Worm (Caenorhabditis elegans) whole organism, L2 larva: ENCODE data around the gene arrd-10.

Source experiments
- C34F6.9 ChIP-seq: fragments of 150-350 bp; optimal IDR thresholded peaks from 2 replicates; lab custom pipeline; 2014; ENCODE audit warnings: missing biosample characterization, missing genetic modification characterization
- Y55F3AM.14 ChIP-seq: fragments of 200-800 bp; sonication (Bioruptor generic); optimal IDR thresholded peaks from 2 replicates; lab custom pipeline; 2018; ENCODE audit warnings: mild to moderate bottlenecking, missing genetic modification characterization, missing compliant biosample characterization
- ama-1 ChIP-seq: fragments of 150-350 bp; optimal IDR thresholded peaks from 2 replicates; lab custom pipeline; 2018; ENCODE audit warnings: inconsistent platforms
- blmp-1 ChIP-seq: sonication (generic microtip); optimal IDR thresholded peaks from 2 replicates; lab custom pipeline; 2017; ENCODE audit warnings: missing genetic modification characterization, mild to moderate bottlenecking, missing compliant biosample characterization, antibody characterized with exemption, moderate library complexity; ENCODE audit not compliant: insufficient read depth
- ceh-82 ChIP-seq: fragments of 150-350 bp; optimal IDR thresholded peaks from 2 replicates; lab custom pipeline; 2014; ENCODE audit warnings: missing biosample characterization, missing genetic modification characterization
- crh-2 ChIP-seq: sonication (generic microtip); optimal IDR thresholded peaks from 2 replicates; lab custom pipeline; 2017; ENCODE audit warnings: missing biosample characterization, missing genetic modification characterization
- dmd-4 ChIP-seq: sonication (generic microtip); optimal IDR thresholded peaks from 2 replicates; lab custom pipeline; 2017; ENCODE audit warnings: missing biosample characterization, missing genetic modification characterization
- egl-27 ChIP-seq: sonication (generic microtip); optimal IDR thresholded peaks from 3 replicates; lab custom pipeline; 2017; ENCODE audit warnings: missing biosample characterization, missing genetic modification reagents, missing genetic modification characterization
- fos-1 ChIP-seq: fragments of 150-350 bp; optimal IDR thresholded peaks from 2 replicates; lab custom pipeline; 2014; ENCODE audit warnings: missing biosample characterization, missing genetic modification characterization
- gmeb-1 ChIP-seq: fragments of 150-350 bp; optimal IDR thresholded peaks from 2 replicates; lab custom pipeline; 2014; ENCODE audit warnings: missing biosample characterization, missing genetic modification characterization
- lin-11 ChIP-seq: fragments of 150-350 bp; sonication (generic microtip); optimal IDR thresholded peaks from 2 replicates; lab custom pipeline; 2014; ENCODE audit warnings: missing biosample characterization, missing genetic modification characterization, inconsistent platforms, mixed read lengths
- mab-5 ChIP-seq: fragments of 150-350 bp; optimal IDR thresholded peaks from 2 replicates; lab custom pipeline; 2014; ENCODE audit warnings: missing biosample characterization, missing genetic modification characterization
- mdl-1 ChIP-seq, 2 experiments: fragments of 150-350 bp in 1 of 2; sonication (generic microtip) in 1 of 2; optimal IDR thresholded peaks; 2 replicates each; lab custom pipeline; 2017; ENCODE audit warnings: missing biosample characterization in 2 of 2, missing genetic modification characterization in 2 of 2
- nhr-10 ChIP-seq: sonication (generic microtip); optimal IDR thresholded peaks from 2 replicates; lab custom pipeline; 2017; ENCODE audit warnings: missing biosample characterization, missing genetic modification characterization
- nhr-129 ChIP-seq: fragments of 150-350 bp; optimal IDR thresholded peaks from 2 replicates; lab custom pipeline; 2014; ENCODE audit warnings: missing biosample characterization, missing genetic modification characterization
- nhr-21 ChIP-seq: fragments of 150-350 bp; optimal IDR thresholded peaks from 2 replicates; lab custom pipeline; 2014; ENCODE audit warnings: missing biosample characterization, missing genetic modification characterization
- nhr-23 ChIP-seq: fragments of 150-350 bp; optimal IDR thresholded peaks from 2 replicates; lab custom pipeline; 2014; ENCODE audit warnings: missing biosample characterization, missing genetic modification reagents, missing genetic modification characterization
- nhr-25 ChIP-seq: fragments of 150-350 bp; sonication (generic microtip); optimal IDR thresholded peaks from 3 replicates; lab custom pipeline; 2014; ENCODE audit warnings: missing biosample characterization, missing genetic modification characterization
- nhr-6 ChIP-seq: fragments of 150-350 bp; optimal IDR thresholded peaks from 2 replicates; lab custom pipeline; 2014; ENCODE audit warnings: missing biosample characterization, missing genetic modification characterization
- nhr-77 ChIP-seq: fragments of 150-350 bp; optimal IDR thresholded peaks from 2 replicates; lab custom pipeline; 2014; ENCODE audit warnings: missing biosample characterization, missing genetic modification characterization
- peb-1 ChIP-seq: fragments of 150-350 bp; optimal IDR thresholded peaks from 2 replicates; lab custom pipeline; 2014; ENCODE audit warnings: missing biosample characterization, missing genetic modification characterization
- skn-1 ChIP-seq: sonication (generic microtip); optimal IDR thresholded peaks from 2 replicates; lab custom pipeline; 2017; ENCODE audit warnings: missing biosample characterization, missing genetic modification characterization
- sma-9 ChIP-seq, 2 experiments: fragments of 150-350 bp in 1 of 2; sonication (generic microtip) in 1 of 2; optimal IDR thresholded peaks; 2 replicates each; lab custom pipeline; 2014 to 2016; ENCODE audit warnings: missing genetic modification characterization in 2 of 2, mild to moderate bottlenecking in 1 of 2, missing biosample characterization in 1 of 2, missing compliant biosample characterization in 1 of 2, missing genetic modification reagents in 1 of 2, moderate library complexity in 1 of 2
- snpc-4 ChIP-seq: fragments of 150-350 bp; optimal IDR thresholded peaks from 2 replicates; lab custom pipeline; 2014; ENCODE audit warnings: missing biosample characterization, missing genetic modification characterization
- unc-39 ChIP-seq: fragments of 150-350 bp; optimal IDR thresholded peaks from 2 replicates; lab custom pipeline; 2014; ENCODE audit warnings: missing biosample characterization, missing genetic modification characterization
- unc-62 ChIP-seq: fragments of 150-350 bp; optimal IDR thresholded peaks from 2 replicates; lab custom pipeline; 2014; ENCODE audit warnings: missing biosample characterization, missing genetic modification reagents, missing genetic modification characterization
- ztf-1 ChIP-seq: fragments of 200-800 bp; sonication (Bioruptor generic); conservative IDR thresholded peaks from 2 replicates; pipeline ENCODE4 v1.3.6; 2022; ENCODE audit warnings: missing genetic modification characterization, missing compliant biosample characterization
- ztf-11 ChIP-seq: sonication (generic microtip); optimal IDR thresholded peaks from 2 replicates; lab custom pipeline; 2017; ENCODE audit warnings: missing biosample characterization, missing genetic modification characterization
- ztf-4 ChIP-seq: fragments of 150-350 bp; optimal IDR thresholded peaks from 2 replicates; lab custom pipeline; 2014; ENCODE audit warnings: missing biosample characterization, missing genetic modification characterization

Gene arrd-10

DNA sequence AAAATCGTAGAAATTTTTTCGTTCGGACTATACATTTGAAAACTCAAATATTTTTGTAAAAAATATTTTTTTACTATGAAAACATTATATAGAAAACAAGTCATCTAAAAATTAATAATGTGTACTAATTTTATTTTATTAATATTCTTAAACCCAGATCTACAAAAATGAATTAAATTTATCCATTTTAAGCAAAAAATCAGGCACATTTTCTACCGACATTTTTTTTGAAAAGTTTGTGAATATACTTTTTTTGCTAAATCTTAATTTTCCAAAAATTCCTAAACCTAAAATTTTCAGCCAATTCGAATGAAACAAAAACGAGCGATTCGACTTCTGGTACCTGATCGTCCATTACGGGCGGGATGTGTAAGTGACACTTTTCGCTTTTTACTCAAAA is at the start of gene arrd-10:
Gene arrd-10, plus strand, starts transcription at position 301 of the 400 bp plus-strand sequence.
- no peak for TF ChIP-seq ztf-4 (tag; lab: Kevin White, UChicago)
- no peak for TF ChIP-seq blmp-1 (tag; lab: Kevin White, UChicago)
- no peak for TF ChIP-seq egl-27
- no peak for TF ChIP-seq mdl-1 (tag; optimal IDR thresholded peaks at IDR 0.05; lab: Kevin White, UChicago)
- no peak for TF ChIP-seq C34F6.9 (tag; lab: Kevin White, UChicago)

DNA sequence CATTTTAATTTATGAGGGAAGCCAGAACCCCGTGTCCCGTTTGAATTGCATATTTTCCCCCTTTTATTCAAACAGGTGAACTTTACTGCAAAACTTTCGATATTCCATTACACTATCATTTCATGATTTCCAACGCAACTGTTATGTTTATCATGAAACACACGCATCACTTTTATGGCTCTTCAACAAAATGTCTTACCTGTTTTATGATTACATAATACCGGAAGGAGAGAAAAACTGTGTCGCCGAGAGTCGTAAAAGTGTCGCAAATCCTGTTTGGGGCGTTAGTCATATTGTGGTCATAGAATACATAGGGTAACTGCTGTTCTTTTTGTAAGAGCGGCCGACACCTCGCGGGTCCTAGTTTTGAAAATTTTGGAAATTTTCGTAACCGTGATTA is 47.5 kb upstream of the arrd-10 start:
- TF ChIP-seq nhr-23 (tag; lab: Kevin White, UChicago), result no peak
- TF ChIP-seq fos-1 (tag; lab: Kevin White, UChicago), result peak; percentile 77
- no peak for TF ChIP-seq nhr-10
- TF ChIP-seq unc-39 (tag; lab: Kevin White, UChicago), result no peak

DNA sequence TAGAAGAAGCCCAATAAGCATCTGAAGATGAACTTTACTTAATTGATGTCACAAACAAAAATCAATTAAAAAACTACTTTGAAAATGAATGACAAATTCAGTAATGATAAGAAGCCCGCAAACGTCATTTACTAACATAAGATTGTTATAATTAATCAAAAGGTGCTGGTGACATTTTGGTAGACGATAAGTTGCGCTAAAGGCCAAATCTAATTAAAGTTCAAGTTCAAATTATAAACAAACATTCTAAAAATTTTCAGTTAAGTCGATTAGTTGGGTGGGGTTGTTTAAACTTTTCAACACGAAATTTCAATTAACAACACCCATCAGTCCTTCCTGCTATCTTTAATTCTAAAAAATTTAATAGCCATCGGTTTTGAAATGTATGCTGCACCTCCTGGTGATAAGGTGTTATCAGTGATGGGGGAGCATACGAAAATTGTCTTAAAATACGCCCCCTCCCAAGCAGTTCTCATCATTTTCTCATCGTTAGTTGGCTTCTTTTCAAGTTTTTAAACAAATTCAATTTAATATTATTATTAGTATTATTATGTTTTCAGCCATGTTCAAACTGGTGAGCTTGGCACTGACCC is 44.7 kb upstream of the arrd-10 start, which contains the start of the genes clec-62 and clec-63:
Gene clec-62, minus strand, starts transcription at position 51 of the 593 bp plus-strand sequence.
Gene clec-63, plus strand, starts transcription at position 561 of the 593 bp plus-strand sequence.
- TF ChIP-seq fos-1 (tag; lab: Kevin White, UChicago) (peak; percentile 93), lin-11 (tag; lab: Kevin White, UChicago) (no peak), skn-1 (tag; lab: Kevin White, UChicago) (peak; percentile 29), crh-2 (tag; lab: Kevin White, UChicago) (peak; percentile 30)

DNA sequence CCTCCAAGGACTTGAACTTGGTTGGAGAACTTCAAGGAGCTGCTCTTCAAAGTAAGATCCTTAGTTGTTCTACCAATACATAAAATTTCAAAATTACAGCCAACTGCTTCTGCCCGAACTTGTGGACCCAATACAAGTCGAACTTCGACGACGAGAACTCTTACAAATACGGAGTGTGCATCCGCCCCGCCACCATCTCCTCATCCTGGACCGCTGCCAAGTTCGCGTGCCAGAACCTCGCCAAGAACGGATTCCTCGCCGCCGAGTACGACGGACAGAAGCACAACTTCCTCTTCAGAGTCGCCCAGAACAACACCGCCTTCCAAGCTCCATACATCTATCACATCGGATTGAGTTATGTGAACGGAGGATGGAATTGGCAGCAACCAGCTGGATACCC is 43.2 kb upstream of the arrd-10 start:
- TF ChIP-seq nhr-21 (tag; lab: Kevin White, UChicago), result no peak
- TF ChIP-seq nhr-6 (tag; lab: Kevin White, UChicago), result no peak
- no peak for TF ChIP-seq Y55F3AM.14 (GFP tag; lab: Kevin White, UChicago)
- no peak for TF ChIP-seq unc-62 (GFP tag; lab: Kevin White, UChicago)
- no peak for TF ChIP-seq mdl-1 (tag; optimal IDR thresholded peaks at IDR 0.05; lab: Kevin White, UChicago)
- TF ChIP-seq ztf-11, result no peak
- TF ChIP-seq, all 48 proteins: peak for 0

DNA sequence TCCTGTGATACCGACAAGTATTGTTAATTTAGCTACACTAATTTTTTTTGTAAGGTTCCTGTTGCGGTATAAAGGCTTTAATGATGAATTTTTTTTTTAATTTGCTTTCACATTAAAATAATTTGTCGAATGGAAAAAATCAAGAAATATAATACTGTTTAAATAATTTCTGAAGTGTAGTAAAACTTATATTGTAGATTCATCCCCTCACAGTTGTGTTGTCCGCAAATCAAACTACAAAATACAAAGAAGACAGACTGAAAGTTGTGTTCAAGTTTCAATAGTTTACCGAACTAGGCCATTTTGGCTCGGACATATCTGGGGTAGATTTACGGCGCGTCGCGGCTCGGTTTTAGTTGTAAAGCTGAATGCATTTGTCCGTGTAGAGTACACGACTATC is 42.5 kb upstream of the arrd-10 start:
- no peak for TF ChIP-seq nhr-6 (tag; lab: Kevin White, UChicago)
- no peak for TF ChIP-seq snpc-4 (tag; lab: Kevin White, UChicago)
- no peak for TF ChIP-seq unc-62 (GFP tag; lab: Kevin White, UChicago)
- TF ChIP-seq nhr-21 (tag; lab: Kevin White, UChicago), result no peak
- no peak for TF ChIP-seq peb-1 (tag; lab: Kevin White, UChicago)
- TF ChIP-seq dmd-4 (tag; lab: Kevin White, UChicago), result no peak
- TF ChIP-seq fos-1 (tag; lab: Kevin White, UChicago), result no peak
- no peak for TF ChIP-seq nhr-23 (tag; lab: Kevin White, UChicago)
- TF ChIP-seq nhr-77 (tag; lab: Kevin White, UChicago), result no peak
- TF ChIP-seq mab-5 (tag; lab: Kevin White, UChicago), result no peak
- no peak for TF ChIP-seq gmeb-1 (tag; lab: Kevin White, UChicago)
- no peak for TF ChIP-seq sma-9 (GFP tag; optimal IDR thresholded peaks at IDR 0.05; lab: Kevin White, UChicago)
- no peak for TF ChIP-seq sma-9 (tag; optimal IDR thresholded peaks at IDR 0.05; lab: Kevin White, UChicago)
- no peak for TF ChIP-seq ztf-1 (GFP tag; lab: Robert Waterston, UW)
- TF ChIP-seq mdl-1 (tag; optimal IDR thresholded peaks at IDR 0.05; lab: Kevin White, UChicago), result no peak
- TF ChIP-seq ama-1, result no peak
- no peak for TF ChIP-seq nhr-25 (tag; lab: Kevin White, UChicago)
- no peak for TF ChIP-seq nhr-129 (tag; lab: Kevin White, UChicago)
- TF ChIP-seq blmp-1 (tag; lab: Kevin White, UChicago), result no peak
- no peak for TF ChIP-seq crh-2 (tag; lab: Kevin White, UChicago)
- TF ChIP-seq ceh-82 (tag; lab: Kevin White, UChicago), result no peak

DNA sequence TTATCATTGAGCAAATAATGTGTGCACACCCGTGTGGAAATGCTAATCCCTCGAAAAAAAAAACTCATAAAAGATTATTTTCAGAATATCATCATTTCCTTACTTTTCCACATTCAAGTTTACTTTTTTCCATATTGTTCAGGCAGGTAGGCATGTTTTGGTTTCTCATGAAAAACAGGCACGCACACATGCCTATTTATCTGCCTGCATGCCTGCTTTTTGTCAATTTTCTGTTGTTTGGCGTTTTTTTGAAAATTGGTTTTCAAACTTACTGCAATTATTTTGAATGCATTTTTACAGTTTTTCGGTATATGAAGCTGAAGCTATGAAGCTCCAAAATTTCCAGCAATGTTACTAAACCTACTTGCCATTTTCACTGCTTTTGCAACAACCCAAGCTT is 42.0 kb upstream of the arrd-10 start, which contains the start of gene clec-64:
Gene clec-64, plus strand, starts transcription at position 301 of the 400 bp plus-strand sequence.
- TF ChIP-seq nhr-21 (tag; lab: Kevin White, UChicago) (no peak), ztf-11 (no peak), fos-1 (tag; lab: Kevin White, UChicago) (peak; percentile 32)
